Worm (Caenorhabditis elegans) whole organism, mixed stage, embryonic: ENCODE data around the gene cutl-2.

Experiments
- ceh-83 ChIP-seq: fragments of 200-800 bp; sonication (Bioruptor generic); optimal IDR thresholded peaks from 2 replicates; lab custom pipeline; 2018; ENCODE audit warnings: mild to moderate bottlenecking, missing genetic modification characterization, missing compliant biosample characterization
- ces-1 ChIP-seq: fragments of 150-350 bp; optimal IDR thresholded peaks from 2 replicates; lab custom pipeline; 2014; ENCODE audit warnings: missing biosample characterization, missing genetic modification reagents, missing genetic modification characterization
- flh-1 ChIP-seq: fragments of 200-800 bp; sonication (Bioruptor generic); optimal IDR thresholded peaks from 2 replicates; lab custom pipeline; 2018; ENCODE audit warnings: mild to moderate bottlenecking, missing genetic modification characterization, moderate library complexity, missing compliant biosample characterization
- ham-2 ChIP-seq: fragments of 200-800 bp; sonication (Bioruptor generic); optimal IDR thresholded peaks from 2 replicates; lab custom pipeline; 2018; ENCODE audit warnings: mild to moderate bottlenecking, missing genetic modification characterization, missing compliant biosample characterization
- lin-13 ChIP-seq: fragments of 150-350 bp; optimal IDR thresholded peaks from 2 replicates; lab custom pipeline; 2014; ENCODE audit warnings: missing biosample characterization, missing genetic modification characterization
- lsy-2 ChIP-seq: fragments of 150-350 bp; optimal IDR thresholded peaks from 2 replicates; lab custom pipeline; 2014; ENCODE audit warnings: missing biosample characterization, missing genetic modification characterization
- mab-5 ChIP-seq: fragments of 150-350 bp; optimal IDR thresholded peaks from 2 replicates; lab custom pipeline; 2014; ENCODE audit warnings: missing biosample characterization, missing genetic modification characterization
- mls-2 ChIP-seq: sonication (generic microtip); optimal IDR thresholded peaks from 2 replicates; lab custom pipeline; 2016; ENCODE audit warnings: mild to moderate bottlenecking, missing genetic modification characterization, moderate library complexity, missing compliant biosample characterization
- nhr-76 ChIP-seq: sonication (generic microtip); optimal IDR thresholded peaks from 2 replicates; lab custom pipeline; 2017; ENCODE audit warnings: missing biosample characterization, missing genetic modification characterization
- sem-2 ChIP-seq: fragments of 200-800 bp; sonication (Bioruptor generic); optimal IDR thresholded peaks from 2 replicates; lab custom pipeline; 2018; ENCODE audit warnings: mild to moderate bottlenecking, missing genetic modification characterization, missing compliant biosample characterization
- unc-39 ChIP-seq: fragments of 150-350 bp; optimal IDR thresholded peaks from 2 replicates; lab custom pipeline; 2014; ENCODE audit warnings: missing biosample characterization, missing genetic modification characterization
- ztf-11 ChIP-seq: fragments of 150-350 bp; optimal IDR thresholded peaks from 2 replicates; lab custom pipeline; 2014; ENCODE audit warnings: missing biosample characterization, missing genetic modification characterization

- peak; percentile 58 for TF ChIP-seq ces-1 (GFP tag; lab: Kevin White, UChicago)
- no peak for TF ChIP-seq ham-2 (GFP tag; lab: Kevin White, UChicago)
- no peak for TF ChIP-seq nhr-76
- TF ChIP-seq unc-39 (tag; lab: Kevin White, UChicago) = no peak
- TF ChIP-seq ceh-83 = no peak
- no peak for TF ChIP-seq sem-2 (GFP tag; lab: Kevin White, UChicago)
- peak; percentile 80 for TF ChIP-seq lin-13 (tag; lab: Kevin White, UChicago)
- TF ChIP-seq mls-2 (tag; lab: Kevin White, UChicago) = peak; percentile 47
- TF ChIP-seq mab-5 = no peak
- TF ChIP-seq lsy-2 (tag; lab: Kevin White, UChicago) = peak; percentile 89
- TF ChIP-seq flh-1 (GFP tag; lab: Kevin White, UChicago) = no peak
- TF ChIP-seq ztf-11 (tag; lab: Kevin White, UChicago) = no peak
These were observed 7.9 kb downstream of the cutl-2 start, which contains the start of gene wee-1.3 for ce11 chrII:9716417-9717039.
